Worm (Caenorhabditis elegans) whole organism, L1 larva: ENCODE data around the gene parn-2.

Experiments used
- C04F5.9 ChIP-seq: sonication (generic microtip); optimal IDR thresholded peaks from 2 replicates; lab custom pipeline; 2016; ENCODE audit warnings: missing genetic modification characterization, missing compliant biosample characterization
- C16A3.4 ChIP-seq: fragments of 150-350 bp; optimal IDR thresholded peaks from 2 replicates; lab custom pipeline; 2014; ENCODE audit warnings: missing biosample characterization, missing genetic modification characterization
- F16B12.6 ChIP-seq: fragments of 150-350 bp; optimal IDR thresholded peaks from 2 replicates; lab custom pipeline; 2014; ENCODE audit warnings: missing biosample characterization, missing genetic modification characterization
- aly-2 ChIP-seq: fragments of 150-350 bp; optimal IDR thresholded peaks from 2 replicates; lab custom pipeline; 2014; ENCODE audit warnings: missing biosample characterization, missing genetic modification characterization
- ceh-63 ChIP-seq: fragments of 200-800 bp; sonication (Bioruptor generic); optimal IDR thresholded peaks from 2 replicates; lab custom pipeline; 2018; ENCODE audit warnings: mild to moderate bottlenecking, missing genetic modification characterization, missing compliant biosample characterization
- ceh-82 ChIP-seq, 3 experiments: fragments of 150-350 bp in 1 of 3; sonication (generic microtip) in 2 of 3; optimal IDR thresholded peaks; 2 replicates each; lab custom pipeline; 2014 to 2017; ENCODE audit warnings: missing biosample characterization in 3 of 3, missing genetic modification characterization in 3 of 3
- ceh-88 ChIP-seq: fragments of 200-800 bp; sonication (Bioruptor generic); IDR thresholded peaks from 2 replicates; pipeline ENCODE4 v1.3.6; 2022; ENCODE audit warnings: missing genetic modification characterization, missing compliant biosample characterization
- efl-1 ChIP-seq, 4 experiments: fragments of 150-350 bp; optimal IDR thresholded peaks in 3 of 4; peaks in 1 of 4; 1 replicate in 1 of 4; 2 replicates in 3 of 4; lab custom pipeline; 2014; ENCODE audit warnings: missing biosample characterization in 2 of 4, missing genetic modification characterization in 2 of 4, missing genetic modification reagents in 2 of 4
- elt-3 ChIP-seq, 6 experiments: fragments of 150-350 bp in 1 of 6; sonication (generic microtip); optimal IDR thresholded peaks; 2 replicates each; lab custom pipeline; 2017 to 2018; ENCODE audit warnings: missing biosample characterization in 6 of 6, missing genetic modification characterization in 6 of 6, inconsistent platforms in 1 of 6
- fkh-10 ChIP-seq: sonication (generic microtip); optimal IDR thresholded peaks from 2 replicates; lab custom pipeline; 2017; ENCODE audit warnings: missing biosample characterization, missing genetic modification reagents, missing genetic modification characterization
- fkh-4 ChIP-seq: sonication (generic microtip); optimal IDR thresholded peaks from 2 replicates; lab custom pipeline; 2016; ENCODE audit warnings: missing compliant biosample characterization, missing genetic modification characterization, borderline replicate concordance
- fkh-8 ChIP-seq: sonication (generic microtip); optimal IDR thresholded peaks from 2 replicates; lab custom pipeline; 2016; ENCODE audit warnings: mild to moderate bottlenecking, missing genetic modification characterization, missing compliant biosample characterization
- fos-1 ChIP-seq: fragments of 150-350 bp; optimal IDR thresholded peaks from 2 replicates; lab custom pipeline; 2014; ENCODE audit warnings: missing biosample characterization, missing genetic modification characterization
- hlh-4 ChIP-seq: sonication (generic microtip); optimal IDR thresholded peaks from 2 replicates; lab custom pipeline; 2016; ENCODE audit warnings: mild to moderate bottlenecking, missing genetic modification characterization, missing compliant biosample characterization
- isw-1 ChIP-seq: fragments of 200-800 bp; sonication (Bioruptor generic); IDR thresholded peaks from 2 replicates; pipeline ENCODE4 v1.3.6; 2022; ENCODE audit warnings: missing genetic modification characterization, missing compliant biosample characterization
- jun-1 ChIP-seq: fragments of 150-350 bp; optimal IDR thresholded peaks from 2 replicates; lab custom pipeline; 2014; ENCODE audit warnings: missing biosample characterization, missing genetic modification reagents, missing genetic modification characterization
- lin-14 ChIP-seq: fragments of 200-800 bp; sonication (Bioruptor generic); optimal IDR thresholded peaks from 2 replicates; lab custom pipeline; 2018; ENCODE audit warnings: mild to moderate bottlenecking, missing genetic modification characterization, moderate library complexity, missing compliant biosample characterization
- lin-35 ChIP-seq, 2 experiments: fragments of 150-350 bp; optimal IDR thresholded peaks; 2 replicates each; lab custom pipeline; 2014; ENCODE audit warnings: missing biosample characterization in 2 of 2, missing genetic modification characterization in 2 of 2, missing genetic modification reagents in 2 of 2
- lin-39 ChIP-seq: fragments of 150-350 bp; optimal IDR thresholded peaks from 2 replicates; lab custom pipeline; 2014; ENCODE audit warnings: missing biosample characterization, missing genetic modification reagents, missing genetic modification characterization
- lir-3 ChIP-seq: sonication (generic microtip); optimal IDR thresholded peaks from 2 replicates; lab custom pipeline; 2016; ENCODE audit warnings: mild to moderate bottlenecking, missing genetic modification characterization, moderate library complexity, missing compliant biosample characterization; ENCODE audit not compliant: poor library complexity
- mep-1 ChIP-seq: fragments of 150-350 bp; optimal IDR thresholded peaks from 2 replicates; lab custom pipeline; 2014; ENCODE audit warnings: missing biosample characterization, missing genetic modification characterization
- nhr-19 ChIP-seq: fragments of 200-800 bp; sonication (Bioruptor generic); conservative IDR thresholded peaks from 2 replicates; pipeline ENCODE4 v1.3.6; 2022; ENCODE audit warnings: missing genetic modification characterization, missing compliant biosample characterization
- nhr-237 ChIP-seq: fragments of 150-350 bp; optimal IDR thresholded peaks from 2 replicates; lab custom pipeline; 2014; ENCODE audit warnings: missing biosample characterization, missing genetic modification characterization
- nhr-47 ChIP-seq: sonication (generic microtip); optimal IDR thresholded peaks from 2 replicates; lab custom pipeline; 2016; ENCODE audit warnings: mild to moderate bottlenecking, missing genetic modification characterization, moderate library complexity, missing compliant biosample characterization
- nhr-76 ChIP-seq: sonication (generic microtip); optimal IDR thresholded peaks from 2 replicates; lab custom pipeline; 2017; ENCODE audit warnings: missing biosample characterization, missing genetic modification characterization
- nhr-77 ChIP-seq: fragments of 150-350 bp; optimal IDR thresholded peaks from 2 replicates; lab custom pipeline; 2014; ENCODE audit warnings: missing biosample characterization, missing genetic modification characterization
- nhr-84 ChIP-seq: sonication (generic microtip); optimal IDR thresholded peaks from 2 replicates; lab custom pipeline; 2017; ENCODE audit warnings: missing biosample characterization, missing genetic modification characterization
- nhr-90 ChIP-seq: sonication (generic microtip); optimal IDR thresholded peaks from 2 replicates; lab custom pipeline; 2016; ENCODE audit warnings: mild to moderate bottlenecking, missing genetic modification characterization, missing compliant biosample characterization; ENCODE audit not compliant: poor library complexity
- pqm-1 ChIP-seq: sonication (generic microtip); optimal IDR thresholded peaks from 3 replicates; lab custom pipeline; 2017; ENCODE audit warnings: missing biosample characterization, missing genetic modification characterization
- skn-1 ChIP-seq: fragments of 150-350 bp; optimal IDR thresholded peaks from 2 replicates; lab custom pipeline; 2014; ENCODE audit warnings: missing biosample characterization, missing genetic modification characterization
- snpc-4 ChIP-seq: fragments of 150-350 bp; optimal IDR thresholded peaks from 2 replicates; lab custom pipeline; 2014; ENCODE audit warnings: missing biosample characterization, missing genetic modification characterization
- swsn-7 ChIP-seq: sonication (generic microtip); optimal IDR thresholded peaks from 2 replicates; lab custom pipeline; 2016; ENCODE audit warnings: missing genetic modification characterization, missing compliant biosample characterization
- tlp-1 ChIP-seq: fragments of 150-350 bp; optimal IDR thresholded peaks from 2 replicates; lab custom pipeline; 2014; ENCODE audit warnings: missing biosample characterization, missing genetic modification characterization
- unc-98 ChIP-seq: fragments of 200-800 bp; sonication (Bioruptor generic); IDR thresholded peaks from 2 replicates; pipeline ENCODE4 v1.3.6; 2022; ENCODE audit warnings: missing genetic modification characterization, missing compliant biosample characterization
- xbp-1 ChIP-seq: sonication (generic microtip); optimal IDR thresholded peaks from 2 replicates; lab custom pipeline; 2016; ENCODE audit warnings: missing genetic modification characterization, missing compliant biosample characterization
- ztf-4 ChIP-seq: fragments of 150-350 bp; optimal IDR thresholded peaks from 2 replicates; lab custom pipeline; 2014; ENCODE audit warnings: missing biosample characterization, missing genetic modification characterization

parn-2 gene

DNA sequence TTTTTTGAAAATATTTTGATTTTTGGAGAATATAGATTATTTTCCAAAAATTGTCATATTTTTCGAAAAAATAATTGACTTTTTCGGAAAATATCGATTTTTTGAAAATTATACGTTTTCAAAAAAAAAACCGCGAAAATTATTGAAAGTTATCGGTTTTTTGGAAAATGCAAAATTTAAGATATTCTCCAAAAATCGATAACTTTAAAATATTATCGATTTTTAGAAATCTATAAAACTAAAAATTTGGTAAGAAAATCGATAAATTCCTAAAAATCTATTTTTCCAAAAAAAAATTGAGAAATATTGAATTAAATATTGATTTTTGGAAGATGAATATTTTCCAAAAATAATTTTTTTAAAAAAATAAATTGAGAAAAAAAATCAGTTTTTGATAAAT is 667 bp upstream of the parn-2 start:
- no peak for TF ChIP-seq C04F5.9 (tag; lab: Kevin White, UChicago)
- TF ChIP-seq nhr-47 (tag; lab: Kevin White, UChicago), result no peak
- TF ChIP-seq unc-98 (GFP tag; lab: Robert Waterston, UW), result no peak
- no peak for TF ChIP-seq hlh-4 (tag; lab: Kevin White, UChicago)
- TF ChIP-seq lin-35 (GFP tag; optimal IDR thresholded peaks at IDR 0.05; lab: Kevin White, UChicago), result no peak
- TF ChIP-seq jun-1 (tag; lab: Kevin White, UChicago), result no peak
- no peak for TF ChIP-seq nhr-76 (tag; lab: Kevin White, UChicago)
- no peak for TF ChIP-seq swsn-7 (tag; lab: Kevin White, UChicago)
- no peak for TF ChIP-seq ceh-82 (tag; optimal IDR thresholded peaks at IDR 0.05; lab: Kevin White, UChicago)
- TF ChIP-seq fkh-10 (GFP tag; lab: Kevin White, UChicago), result no peak
- no peak for TF ChIP-seq fkh-8
- TF ChIP-seq fos-1 (tag; lab: Kevin White, UChicago), result no peak
- no peak for TF ChIP-seq nhr-19 (GFP tag; lab: Robert Waterston, UW)
- no peak for TF ChIP-seq C16A3.4 (tag; lab: Kevin White, UChicago)
- no peak for TF ChIP-seq nhr-77 (tag; lab: Kevin White, UChicago)

DNA sequence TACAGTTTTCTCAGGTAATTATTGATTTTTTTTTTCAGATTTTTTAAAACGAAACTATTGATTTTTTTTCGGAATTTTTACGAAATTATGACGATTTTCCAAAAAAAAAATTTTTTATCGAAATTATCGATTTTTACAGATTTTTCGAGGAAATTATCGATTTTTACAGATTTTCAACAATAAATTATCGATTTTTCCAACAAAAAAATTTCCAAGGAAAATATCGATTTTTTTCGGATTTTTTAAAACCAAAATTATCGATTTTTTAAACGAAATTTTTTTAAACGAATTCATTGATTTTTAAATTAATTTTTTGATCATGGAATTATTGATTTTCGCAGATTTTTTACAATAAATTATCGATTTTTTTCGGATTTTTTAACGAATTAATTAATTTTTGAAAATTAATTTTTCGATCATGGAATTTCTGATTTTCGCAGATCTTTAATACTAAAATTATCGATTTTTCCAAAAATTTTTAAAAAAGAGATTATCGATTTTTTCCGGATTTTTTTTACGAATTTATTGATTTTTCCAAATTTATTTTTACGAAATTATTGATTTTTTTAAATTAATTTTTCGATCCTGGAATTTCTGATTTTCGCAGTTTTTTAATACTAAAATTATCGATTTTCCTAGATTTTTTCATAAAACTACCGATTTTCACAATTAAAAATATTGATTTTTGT is 739 bp downstream of the parn-2 start:
- no peak for TF ChIP-seq snpc-4
- TF ChIP-seq ceh-63 (GFP tag; lab: Kevin White, UChicago), result no peak
- no peak for TF ChIP-seq isw-1 (GFP tag; lab: Robert Waterston, UW)
- TF ChIP-seq nhr-90 (tag; lab: Kevin White, UChicago), result no peak
- no peak for TF ChIP-seq lin-39
- no peak for TF ChIP-seq nhr-237 (tag; lab: Kevin White, UChicago)
- no peak for TF ChIP-seq xbp-1 (tag; lab: Kevin White, UChicago)
- TF ChIP-seq fkh-4 (tag; lab: Kevin White, UChicago), result no peak
- TF ChIP-seq F16B12.6 (tag; lab: Kevin White, UChicago), result no peak
- no peak for TF ChIP-seq lin-14
- TF ChIP-seq ceh-88 (GFP tag; lab: Robert Waterston, UW), result no peak
- no peak for TF ChIP-seq swsn-7 (tag; lab: Kevin White, UChicago)
- no peak for TF ChIP-seq tlp-1 (tag; lab: Kevin White, UChicago)
- no peak for TF ChIP-seq pqm-1 (tag; lab: Kevin White, UChicago)
- no peak for TF ChIP-seq nhr-84 (tag; lab: Kevin White, UChicago)
- TF ChIP-seq ztf-4, result no peak
- TF ChIP-seq, all 84 proteins: peak for 0

DNA sequence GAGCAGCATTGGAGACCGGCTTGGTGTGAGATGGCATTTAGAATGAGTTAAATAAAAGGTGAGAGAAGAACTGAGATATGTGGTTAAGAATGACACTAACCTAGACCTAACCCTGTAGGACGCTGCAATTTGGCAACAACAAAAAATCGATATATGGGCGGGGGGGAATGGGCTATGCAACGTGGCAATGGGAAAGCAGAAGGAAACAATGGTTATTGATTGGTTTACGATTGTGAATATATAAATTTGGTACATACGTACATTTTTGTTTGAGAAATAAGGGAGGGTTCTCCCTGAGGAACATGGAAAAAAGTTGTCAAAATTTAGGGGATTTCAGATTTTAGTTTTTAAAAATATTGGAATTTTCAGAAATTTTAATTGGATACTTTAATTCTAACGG is 7.4 kb downstream of the parn-2 start, which contains the start of gene tag-276:
Gene tag-276 (minus strand): TSS at position 101 of the 400 bp plus-strand sequence.
- TF ChIP-seq ztf-4 (no peak), nhr-90 (tag; lab: Kevin White, UChicago) (no peak), skn-1 (tag; lab: Kevin White, UChicago) (no peak), aly-2 (tag; lab: Kevin White, UChicago) (no peak), nhr-47 (tag; lab: Kevin White, UChicago) (no peak), elt-3 (tag; optimal IDR thresholded peaks at IDR 0.05; lab: Kevin White, UChicago) (no peak)

DNA sequence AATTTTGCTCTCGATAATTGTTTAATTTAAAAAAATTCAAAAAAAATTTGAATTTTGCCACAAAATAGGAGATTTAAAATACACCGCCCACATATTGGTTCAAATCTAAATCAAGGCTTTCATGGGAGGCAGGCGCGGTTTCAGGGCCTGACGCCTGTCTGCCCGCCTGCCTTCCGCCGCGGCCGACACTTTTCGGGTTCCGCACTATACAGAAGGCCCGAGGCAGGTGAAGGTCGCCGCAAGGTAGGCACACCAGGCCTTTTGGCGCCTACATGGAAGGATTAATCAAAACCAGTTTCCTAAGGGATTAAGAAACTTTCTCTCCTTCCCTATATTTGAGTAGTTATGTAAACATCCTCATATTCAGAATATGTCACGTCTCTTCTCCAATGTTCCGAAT is 13.9 kb downstream of the parn-2 start, which contains the start of gene Y57A10A.24:
Gene Y57A10A.24 (plus strand): TSS at position 396 of the 400 bp plus-strand sequence.
- TF ChIP-seq isw-1 (GFP tag; lab: Robert Waterston, UW) (no peak), nhr-237 (tag; lab: Kevin White, UChicago) (no peak), mep-1 (tag; lab: Kevin White, UChicago) (no peak), lir-3 (tag; lab: Kevin White, UChicago) (no peak), efl-1 (optimal IDR thresholded peaks at IDR 0.05; lab: Kevin White, UChicago) (no peak), efl-1 (GFP tag; optimal IDR thresholded peaks at IDR 0.05 in 1 of 2; lab: Kevin White, UChicago) (peak in 1 of 2 experiments; percentile 4)
- TF ChIP-seq, all 84 proteins: peak for 1
